Worm (Caenorhabditis elegans) whole organism, L1 larva: Measurements from ENCODE around the gene C16A11.3.

Experiments used
- C04F5.9 ChIP-seq: sonication (generic microtip); optimal IDR thresholded peaks from 2 replicates; lab custom pipeline; 2016; ENCODE audit warnings: missing genetic modification characterization, missing compliant biosample characterization
- C16A3.4 ChIP-seq: fragments of 150-350 bp; optimal IDR thresholded peaks from 2 replicates; lab custom pipeline; 2014; ENCODE audit warnings: missing biosample characterization, missing genetic modification characterization
- C34B4.2 ChIP-seq: sonication (generic microtip); optimal IDR thresholded peaks from 2 replicates; lab custom pipeline; 2017; ENCODE audit warnings: mild to moderate bottlenecking, missing genetic modification characterization, missing compliant biosample characterization
- aly-2 ChIP-seq: fragments of 150-350 bp; optimal IDR thresholded peaks from 2 replicates; lab custom pipeline; 2014; ENCODE audit warnings: missing biosample characterization, missing genetic modification characterization
- blmp-1 ChIP-seq: fragments of 150-350 bp; optimal IDR thresholded peaks from 2 replicates; lab custom pipeline; 2014; ENCODE audit warnings: missing biosample characterization, missing genetic modification characterization
- ceh-88 ChIP-seq: fragments of 200-800 bp; sonication (Bioruptor generic); IDR thresholded peaks from 2 replicates; pipeline ENCODE4 v1.3.6; 2022; ENCODE audit warnings: missing genetic modification characterization, missing compliant biosample characterization
- ces-1 ChIP-seq: fragments of 150-350 bp; optimal IDR thresholded peaks from 2 replicates; lab custom pipeline; 2014; ENCODE audit warnings: missing biosample characterization, missing genetic modification reagents, missing genetic modification characterization
- efl-1 ChIP-seq, 4 experiments: fragments of 150-350 bp; optimal IDR thresholded peaks in 3 of 4; peaks in 1 of 4; 1 replicate in 1 of 4; 2 replicates in 3 of 4; lab custom pipeline; 2014; ENCODE audit warnings: missing biosample characterization in 2 of 4, missing genetic modification characterization in 2 of 4, missing genetic modification reagents in 2 of 4
- egl-27 ChIP-seq, 2 experiments: fragments of 150-350 bp in 1 of 2; sonication (generic microtip); optimal IDR thresholded peaks; 3 replicates each; lab custom pipeline; 2017 to 2018; ENCODE audit warnings: missing biosample characterization in 2 of 2, missing genetic modification characterization in 2 of 2, missing genetic modification reagents in 2 of 2
- elt-2 ChIP-seq: sonication (generic microtip); optimal IDR thresholded peaks from 2 replicates; lab custom pipeline; 2016; ENCODE audit warnings: missing genetic modification characterization, mild to moderate bottlenecking, inconsistent platforms, missing compliant biosample characterization, missing genetic modification reagents
- elt-3 ChIP-seq, 6 experiments: fragments of 150-350 bp in 1 of 6; sonication (generic microtip); optimal IDR thresholded peaks; 2 replicates each; lab custom pipeline; 2017 to 2018; ENCODE audit warnings: missing biosample characterization in 6 of 6, missing genetic modification characterization in 6 of 6, inconsistent platforms in 1 of 6
- fkh-10 ChIP-seq: sonication (generic microtip); optimal IDR thresholded peaks from 2 replicates; lab custom pipeline; 2017; ENCODE audit warnings: missing biosample characterization, missing genetic modification reagents, missing genetic modification characterization
- fkh-4 ChIP-seq: sonication (generic microtip); optimal IDR thresholded peaks from 2 replicates; lab custom pipeline; 2016; ENCODE audit warnings: missing compliant biosample characterization, missing genetic modification characterization, borderline replicate concordance
- isw-1 ChIP-seq: fragments of 200-800 bp; sonication (Bioruptor generic); IDR thresholded peaks from 2 replicates; pipeline ENCODE4 v1.3.6; 2022; ENCODE audit warnings: missing genetic modification characterization, missing compliant biosample characterization
- lin-14 ChIP-seq: fragments of 200-800 bp; sonication (Bioruptor generic); optimal IDR thresholded peaks from 2 replicates; lab custom pipeline; 2018; ENCODE audit warnings: mild to moderate bottlenecking, missing genetic modification characterization, moderate library complexity, missing compliant biosample characterization
- lin-35 ChIP-seq, 2 experiments: fragments of 150-350 bp; optimal IDR thresholded peaks; 2 replicates each; lab custom pipeline; 2014; ENCODE audit warnings: missing biosample characterization in 2 of 2, missing genetic modification characterization in 2 of 2, missing genetic modification reagents in 2 of 2
- mep-1 ChIP-seq: fragments of 150-350 bp; optimal IDR thresholded peaks from 2 replicates; lab custom pipeline; 2014; ENCODE audit warnings: missing biosample characterization, missing genetic modification characterization
- nhr-11 ChIP-seq: fragments of 150-350 bp; optimal IDR thresholded peaks from 2 replicates; lab custom pipeline; 2014; ENCODE audit warnings: missing biosample characterization, missing genetic modification characterization
- nhr-19 ChIP-seq: fragments of 200-800 bp; sonication (Bioruptor generic); conservative IDR thresholded peaks from 2 replicates; pipeline ENCODE4 v1.3.6; 2022; ENCODE audit warnings: missing genetic modification characterization, missing compliant biosample characterization
- nhr-20 ChIP-seq: sonication (generic microtip); optimal IDR thresholded peaks from 2 replicates; lab custom pipeline; 2016; ENCODE audit warnings: mild to moderate bottlenecking, missing genetic modification characterization, missing compliant biosample characterization
- nhr-28 ChIP-seq: fragments of 150-350 bp; optimal IDR thresholded peaks from 2 replicates; lab custom pipeline; 2014; ENCODE audit warnings: missing biosample characterization, missing genetic modification characterization
- nhr-77 ChIP-seq: fragments of 150-350 bp; optimal IDR thresholded peaks from 2 replicates; lab custom pipeline; 2014; ENCODE audit warnings: missing biosample characterization, missing genetic modification characterization
- nhr-84 ChIP-seq: sonication (generic microtip); optimal IDR thresholded peaks from 2 replicates; lab custom pipeline; 2017; ENCODE audit warnings: missing biosample characterization, missing genetic modification characterization
- nhr-85 ChIP-seq: sonication (generic microtip); peaks from one replicate; lab custom pipeline; 2016; ENCODE audit warnings: missing genetic modification characterization, inconsistent platforms, missing compliant biosample characterization
- pax-3 ChIP-seq: fragments of 200-800 bp; sonication (Bioruptor generic); optimal IDR thresholded peaks from 2 replicates; lab custom pipeline; 2018; ENCODE audit warnings: mild to moderate bottlenecking, missing genetic modification characterization, moderate library complexity, missing compliant biosample characterization
- pqm-1 ChIP-seq: sonication (generic microtip); optimal IDR thresholded peaks from 3 replicates; lab custom pipeline; 2017; ENCODE audit warnings: missing biosample characterization, missing genetic modification characterization
- skn-1 ChIP-seq: fragments of 150-350 bp; optimal IDR thresholded peaks from 2 replicates; lab custom pipeline; 2014; ENCODE audit warnings: missing biosample characterization, missing genetic modification characterization
- sox-4 ChIP-seq: sonication (generic microtip); optimal IDR thresholded peaks from 2 replicates; lab custom pipeline; 2016; ENCODE audit warnings: missing genetic modification characterization, missing compliant biosample characterization
- sup-37 ChIP-seq: fragments of 200-800 bp; sonication (Bioruptor generic); optimal IDR thresholded peaks from 2 replicates; lab custom pipeline; 2018; ENCODE audit warnings: mild to moderate bottlenecking, missing genetic modification characterization, missing compliant biosample characterization
- swsn-7 ChIP-seq: sonication (generic microtip); optimal IDR thresholded peaks from 2 replicates; lab custom pipeline; 2016; ENCODE audit warnings: missing genetic modification characterization, missing compliant biosample characterization
- tlp-1 ChIP-seq: fragments of 150-350 bp; optimal IDR thresholded peaks from 2 replicates; lab custom pipeline; 2014; ENCODE audit warnings: missing biosample characterization, missing genetic modification characterization
- unc-130 ChIP-seq: fragments of 150-350 bp; optimal IDR thresholded peaks from 2 replicates; lab custom pipeline; 2017; ENCODE audit warnings: missing biosample characterization, missing genetic modification characterization, inconsistent platforms
- unc-86 ChIP-seq: sonication (generic microtip); optimal IDR thresholded peaks from 2 replicates; lab custom pipeline; 2016; ENCODE audit warnings: missing genetic modification characterization, missing compliant biosample characterization
- unc-98 ChIP-seq: fragments of 200-800 bp; sonication (Bioruptor generic); IDR thresholded peaks from 2 replicates; pipeline ENCODE4 v1.3.6; 2022; ENCODE audit warnings: missing genetic modification characterization, missing compliant biosample characterization
- zag-1 ChIP-seq: fragments of 150-350 bp; optimal IDR thresholded peaks from 2 replicates; lab custom pipeline; 2014; ENCODE audit warnings: missing biosample characterization, missing genetic modification characterization

C16A11.3 gene

DNA sequence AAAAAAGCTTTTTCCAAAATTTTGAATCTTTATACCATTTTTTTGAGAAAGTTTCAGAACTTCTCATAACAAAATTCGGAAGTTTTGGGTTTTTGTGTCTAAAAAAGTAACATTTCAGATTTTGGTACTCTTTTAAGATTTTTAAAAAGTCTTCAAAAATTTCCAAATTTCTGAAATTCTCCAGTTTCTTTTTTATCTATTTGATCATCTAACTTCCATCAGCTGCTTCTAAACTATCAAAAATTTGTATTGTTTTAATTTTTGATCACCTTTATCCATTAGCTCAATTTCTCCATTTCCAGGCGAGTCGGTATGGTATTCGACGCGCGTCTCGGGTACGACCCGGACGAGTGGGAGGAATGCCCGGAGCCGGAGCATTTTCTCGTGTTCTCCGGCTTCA lies 43.0 kb upstream of the C16A11.3 start, which contains the start of gene cpna-1:
cpna-1 (plus strand) TSS at position 301 of the 400 bp plus-strand sequence.
- TF ChIP-seq nhr-28 (tag; lab: Kevin White, UChicago) (no peak), sox-4 (tag; lab: Kevin White, UChicago) (no peak), ceh-88 (GFP tag; lab: Robert Waterston, UW) (no peak), fkh-4 (tag; lab: Kevin White, UChicago) (no peak), C04F5.9 (tag; lab: Kevin White, UChicago) (no peak), fkh-10 (GFP tag; lab: Kevin White, UChicago) (no peak), sup-37 (GFP tag; lab: Kevin White, UChicago) (no peak), mep-1 (tag; lab: Kevin White, UChicago) (no peak), lin-35 (GFP tag; optimal IDR thresholded peaks at IDR 0.05; lab: Kevin White, UChicago) (no peak), tlp-1 (tag; lab: Kevin White, UChicago) (no peak), egl-27 (tag; optimal IDR thresholded peaks at IDR 0.05; lab: Kevin White, UChicago) (no peak), nhr-19 (GFP tag; lab: Robert Waterston, UW) (no peak), swsn-7 (tag; lab: Kevin White, UChicago) (no peak), pqm-1 (tag; lab: Kevin White, UChicago) (no peak), C34B4.2 (tag; lab: Kevin White, UChicago) (no peak)

DNA sequence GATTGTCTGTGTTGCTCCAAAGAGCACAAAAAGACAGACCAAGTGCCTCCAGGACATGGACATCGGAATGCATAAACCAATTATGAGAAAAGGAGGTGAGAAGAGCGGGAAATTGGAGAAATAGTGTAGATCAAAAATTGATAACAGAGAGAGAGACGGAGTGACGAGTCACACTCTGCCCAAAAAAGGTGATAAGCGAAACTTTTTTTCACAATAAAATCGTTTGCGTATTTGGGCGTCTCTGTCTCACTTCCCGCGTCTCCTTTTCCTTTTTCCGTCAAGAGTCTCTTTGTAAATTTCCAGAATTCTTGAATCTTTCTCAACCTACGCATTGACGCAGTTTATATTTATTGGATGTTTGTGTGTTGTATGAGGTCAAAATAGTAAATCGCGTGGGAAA lies 35.2 kb upstream of the C16A11.3 start, which contains the start of gene mth-2:
mth-2 (minus strand) TSS at position 188 of the 400 bp plus-strand sequence.
- TF ChIP-seq pqm-1 (tag; lab: Kevin White, UChicago): peak; percentile 22
- no peak for TF ChIP-seq ces-1 (GFP tag; lab: Kevin White, UChicago)
- peak; percentile 10 for TF ChIP-seq lin-14 (GFP tag; lab: Kevin White, UChicago)
- TF ChIP-seq zag-1: no peak
- peak in 1 of 2 experiments; percentile 42 for TF ChIP-seq lin-35 (GFP tag; optimal IDR thresholded peaks at IDR 0.05; lab: Kevin White, UChicago)
- TF ChIP-seq elt-3 (tag; optimal IDR thresholded peaks at IDR 0.05; lab: Kevin White, UChicago): peak in 1 of 6 experiments; percentile 46
- TF ChIP-seq elt-2 (tag; lab: Kevin White, UChicago): peak; percentile 93

- peak; percentile 95 for TF ChIP-seq nhr-85 (tag; lab: Kevin White, UChicago)
Measured at ce11 chrII:4202633-4203032, 26.7 kb upstream of the C16A11.3 start.

- no peak for TF ChIP-seq nhr-77 (tag; lab: Kevin White, UChicago)
- TF ChIP-seq ces-1 (GFP tag; lab: Kevin White, UChicago): no peak
- TF ChIP-seq mep-1 (tag; lab: Kevin White, UChicago): no peak
- TF ChIP-seq efl-1 (optimal IDR thresholded peaks at IDR 0.05; lab: Kevin White, UChicago): no peak
- TF ChIP-seq efl-1 (GFP tag; optimal IDR thresholded peaks at IDR 0.05 in 1 of 2; lab: Kevin White, UChicago): peak in 1 of 2 experiments; percentile 40
- TF ChIP-seq elt-2 (tag; lab: Kevin White, UChicago): peak; percentile 97
- no peak for TF ChIP-seq C16A3.4 (tag; lab: Kevin White, UChicago)
- TF ChIP-seq unc-86 (tag; lab: Kevin White, UChicago): no peak
- TF ChIP-seq nhr-28 (tag; lab: Kevin White, UChicago): no peak
- no peak for TF ChIP-seq nhr-11
- no peak for TF ChIP-seq skn-1 (tag; lab: Kevin White, UChicago)
- TF ChIP-seq egl-27 (tag; optimal IDR thresholded peaks at IDR 0.05; lab: Kevin White, UChicago): no peak
- TF ChIP-seq aly-2 (tag; lab: Kevin White, UChicago): no peak
- TF ChIP-seq, all 84 proteins: peak for 2
Measured at ce11 chrII:4203729-4204184, 25.6 kb upstream of the C16A11.3 start, which contains the start of gene mth-1. TSS of gene mth-1 (minus strand) at chrII:4203779.

- no peak for TF ChIP-seq unc-130 (tag; lab: Kevin White, UChicago)
- no peak for TF ChIP-seq pax-3 (tag; lab: Kevin White, UChicago)
- TF ChIP-seq nhr-84 (tag; lab: Kevin White, UChicago): no peak
- TF ChIP-seq nhr-20: no peak
- TF ChIP-seq unc-98 (GFP tag; lab: Robert Waterston, UW): no peak
- TF ChIP-seq efl-1 (optimal IDR thresholded peaks at IDR 0.05; lab: Kevin White, UChicago): no peak
- no peak for TF ChIP-seq efl-1 (GFP tag; optimal IDR thresholded peaks at IDR 0.05 in 1 of 2; lab: Kevin White, UChicago)
- TF ChIP-seq isw-1 (GFP tag; lab: Robert Waterston, UW): no peak
- TF ChIP-seq blmp-1 (tag; lab: Kevin White, UChicago): no peak
- TF ChIP-seq zag-1: no peak
- TF ChIP-seq, all 84 proteins: peak for 0
Measured at ce11 chrII:4209071-4209747, 20.1 kb upstream of the C16A11.3 start, which contains the start of gene F31D5.6. TSS of gene F31D5.6 (plus strand) at chrII:4209697.
